Worm (Caenorhabditis elegans) whole organism, early embryonic: ENCODE measurements around the gene tmem-17.
A peak's percentile ranks its signal among the peaks of the same experiment; 100 is the strongest.

Source experiments
- B0310.2 ChIP-seq: sonication (generic microtip); optimal IDR thresholded peaks from 2 replicates; lab custom pipeline; 2016; ENCODE audit warnings: mild to moderate bottlenecking, missing genetic modification characterization, missing compliant biosample characterization
- F13C5.2 ChIP-seq: sonication (generic microtip); optimal IDR thresholded peaks from 2 replicates; lab custom pipeline; 2017; ENCODE audit warnings: mild to moderate bottlenecking, missing genetic modification characterization, inconsistent platforms, missing compliant biosample characterization
- ama-1 ChIP-seq: fragments of 150-350 bp; optimal IDR thresholded peaks from 2 replicates; lab custom pipeline; 2014
- ceh-36 ChIP-seq: sonication (generic microtip); optimal IDR thresholded peaks from 2 replicates; lab custom pipeline; 2016; ENCODE audit warnings: missing genetic modification characterization, inconsistent platforms, missing compliant biosample characterization
- ets-7 ChIP-seq: sonication (generic microtip); optimal IDR thresholded peaks from 2 replicates; lab custom pipeline; 2016; ENCODE audit warnings: missing genotype, missing genetic modification characterization, missing compliant biosample characterization
- flt-1 ChIP-seq: fragments of 200-800 bp; sonication (Bioruptor generic); IDR thresholded peaks from 2 replicates; pipeline ENCODE4 v1.3.6; 2022; ENCODE audit warnings: missing genetic modification characterization, missing compliant biosample characterization
- hmg-4 ChIP-seq: fragments of 200-800 bp; sonication (Bioruptor generic); optimal IDR thresholded peaks from 2 replicates; lab custom pipeline; 2018; ENCODE audit warnings: mild to moderate bottlenecking, missing genetic modification characterization, missing compliant biosample characterization
- hnd-1 ChIP-seq: sonication (generic microtip); optimal IDR thresholded peaks from 2 replicates; lab custom pipeline; 2016; ENCODE audit warnings: missing genetic modification characterization, missing compliant biosample characterization
- scrt-1 ChIP-seq: fragments of 200-800 bp; sonication (Bioruptor generic); IDR thresholded peaks from 2 replicates; pipeline ENCODE4 v1.3.6; 2022; ENCODE audit warnings: missing genetic modification characterization, missing compliant biosample characterization
- sea-1 ChIP-seq: fragments of 200-800 bp; sonication (Bioruptor generic); conservative IDR thresholded peaks from 2 replicates; pipeline ENCODE4 v1.3.6; 2022; ENCODE audit warnings: missing genetic modification characterization, missing compliant biosample characterization
- tbx-11 ChIP-seq: fragments of 200-800 bp; sonication (Bioruptor generic); IDR thresholded peaks from 2 replicates; pipeline ENCODE4 v1.3.6; 2022; ENCODE audit warnings: missing genetic modification characterization, missing compliant biosample characterization
- tbx-37 ChIP-seq: fragments of 200-800 bp; sonication (Bioruptor generic); conservative IDR thresholded peaks from 2 replicates; pipeline ENCODE4 v1.3.6; 2022; ENCODE audit warnings: missing genetic modification reagents, missing genetic modification characterization, missing compliant biosample characterization

DNA sequence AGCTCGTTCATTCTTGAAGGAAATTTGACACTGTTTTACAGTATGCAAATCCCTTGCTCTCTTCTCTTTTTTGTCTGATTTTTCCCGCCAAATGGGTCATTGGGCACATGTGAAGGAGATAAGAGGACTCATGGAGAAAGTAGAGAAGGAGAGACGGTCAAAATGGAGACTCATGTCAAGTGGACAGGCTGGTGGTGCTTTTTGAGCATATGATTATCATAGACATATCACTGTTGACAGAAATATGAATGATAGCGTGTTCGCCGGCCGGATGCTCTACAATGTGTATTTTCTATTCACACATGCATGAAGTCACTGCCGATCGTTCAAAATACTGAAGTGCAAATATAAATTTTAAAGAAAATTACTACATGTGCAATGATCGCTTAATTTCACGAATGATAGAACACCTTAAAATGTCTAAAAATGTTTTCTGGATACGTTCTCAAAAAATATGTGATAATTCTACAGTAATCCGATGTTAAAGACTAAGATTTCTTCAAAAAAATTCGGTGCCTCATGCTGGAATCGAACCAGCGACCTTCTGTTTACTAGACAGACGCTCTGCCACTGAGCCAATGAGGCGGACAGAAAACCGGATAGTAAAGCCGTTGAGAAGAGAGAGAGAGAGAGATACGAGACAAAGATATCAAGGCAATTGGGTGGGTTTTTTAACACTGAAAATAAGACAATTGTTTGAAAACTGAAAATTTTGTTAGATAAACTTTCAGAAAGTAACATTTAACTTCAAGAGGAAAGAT is 39.9 kb upstream of the tmem-17 start:
- TF ChIP-seq sea-1 (peak; percentile 61; the same call in 1 of the 2 replicates), ama-1 (no peak), ets-7 (tag; lab: Kevin White, UChicago) (no peak), flt-1 (peak; percentile 71), scrt-1 (GFP tag; lab: Robert Waterston, UW) (peak; percentile 50; the same call in 1 of the 2 replicates), ceh-36 (peak; percentile 62), B0310.2 (no peak), hnd-1 (tag; lab: Kevin White, UChicago) (peak; percentile 43), tbx-11 (GFP tag; lab: Robert Waterston, UW) (peak; percentile 62), tbx-37 (0 out of 2 replicates have a peak, but pooled peaks have one; percentile 41), F13C5.2 (peak; percentile 14), hmg-4 (GFP tag; lab: Kevin White, UChicago) (peak; percentile 62)
